Worm (Caenorhabditis elegans): ENCODE data around the gene C17E7.12.

C17E7.12 gene

ce11 chrV:3891919-3892318 is at the start of gene C17E7.12:
Gene C17E7.12 (minus strand): TSS chrV:3892019.
- TF ChIP-seq dao-5 (tag; optimal IDR thresholded peaks at IDR 0.05) (no peak), W03F9.2 (tag; optimal IDR thresholded peaks at IDR 0.05) (no peak), him-1 (tag; optimal IDR thresholded peaks at IDR 0.05) (no peak)

DNA sequence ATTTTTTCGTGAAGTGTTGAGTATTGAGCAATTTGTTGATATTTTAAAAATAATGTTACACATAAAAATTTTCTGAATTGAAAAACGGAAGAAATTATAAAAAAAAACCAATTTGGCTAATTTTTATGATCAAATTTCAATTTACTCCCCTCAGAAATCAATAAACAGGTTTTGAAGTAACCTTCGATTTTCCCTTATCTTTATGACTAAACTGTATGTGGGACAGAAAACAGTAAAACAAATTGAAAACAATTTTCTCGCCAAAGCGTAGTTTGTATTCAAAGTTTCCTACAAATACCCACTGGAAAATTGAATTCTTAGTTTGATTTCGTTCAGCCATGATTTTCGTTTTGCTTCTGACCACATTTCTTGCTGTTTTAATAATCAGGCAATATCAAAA is 47.0 kb upstream of the C17E7.12 start, which contains the start of gene cyp-35B1:
cyp-35B1 (plus strand) TSS at position 244 of the 400 bp plus-strand sequence.
- TF ChIP-seq him-1 (tag; optimal IDR thresholded peaks at IDR 0.05) = no peak
- no peak for TF ChIP-seq dao-5 (tag; optimal IDR thresholded peaks at IDR 0.05)
- TF ChIP-seq W03F9.2 (tag; optimal IDR thresholded peaks at IDR 0.05) = no peak

DNA sequence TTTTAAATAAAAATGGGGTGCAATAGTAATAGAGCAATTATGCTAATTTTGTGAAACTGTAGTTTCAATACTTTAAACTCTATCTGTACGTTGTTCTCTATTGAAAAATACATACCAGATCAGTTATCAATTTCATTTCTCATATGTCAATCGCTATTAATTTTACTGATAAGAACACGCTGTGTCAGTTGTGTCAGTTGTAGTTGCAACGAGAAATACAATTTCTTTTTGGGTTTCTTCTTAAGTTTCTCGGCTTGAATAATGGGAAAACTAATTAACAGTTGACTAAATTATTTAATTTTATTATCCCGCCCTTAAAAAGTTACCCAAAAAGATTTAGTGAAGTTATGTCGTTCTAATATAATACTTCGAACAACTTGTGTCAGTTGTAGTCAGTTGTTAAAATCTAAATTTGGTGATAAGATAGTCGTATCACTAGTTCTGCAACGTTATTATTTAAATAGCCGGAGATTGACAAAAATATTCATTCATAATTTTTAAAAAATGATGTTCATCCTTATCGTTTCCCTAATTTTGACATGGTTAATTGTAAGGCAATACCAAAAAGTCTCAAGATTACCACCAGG is 44.2 kb upstream of the C17E7.12 start, which contains the start of gene cyp-35A5:
cyp-35A5 (plus strand) TSS at position 435 of the 587 bp plus-strand sequence.
- TF ChIP-seq W03F9.2 (tag; optimal IDR thresholded peaks at IDR 0.05) (no peak), dao-5 (tag; optimal IDR thresholded peaks at IDR 0.05) (no peak), him-1 (tag; optimal IDR thresholded peaks at IDR 0.05) (no peak)

DNA sequence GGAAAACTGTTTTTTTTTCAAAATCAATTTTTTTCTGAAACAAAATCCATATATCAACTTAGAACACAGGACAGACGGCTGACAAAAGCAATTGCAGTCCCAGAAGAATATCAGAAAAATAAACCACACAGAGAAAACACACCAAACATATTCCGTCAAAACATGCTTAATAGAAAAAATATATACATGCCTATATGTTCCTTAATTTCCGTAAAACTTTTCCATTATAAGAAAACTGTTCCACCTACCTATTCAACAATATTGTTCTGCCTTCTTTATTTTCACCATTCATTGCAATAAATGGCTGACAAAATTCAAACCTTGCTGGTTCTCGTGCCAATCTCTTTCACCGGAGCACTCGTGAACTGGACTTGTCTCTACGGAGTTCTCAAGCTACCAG is 39.5 kb upstream of the C17E7.12 start, which contains the start of gene srx-63:
srx-63 (plus strand) TSS at position 301 of the 400 bp plus-strand sequence.
- TF ChIP-seq him-1 (tag; optimal IDR thresholded peaks at IDR 0.05) (no peak), W03F9.2 (tag; optimal IDR thresholded peaks at IDR 0.05) (no peak), dao-5 (tag; optimal IDR thresholded peaks at IDR 0.05) (no peak)

DNA sequence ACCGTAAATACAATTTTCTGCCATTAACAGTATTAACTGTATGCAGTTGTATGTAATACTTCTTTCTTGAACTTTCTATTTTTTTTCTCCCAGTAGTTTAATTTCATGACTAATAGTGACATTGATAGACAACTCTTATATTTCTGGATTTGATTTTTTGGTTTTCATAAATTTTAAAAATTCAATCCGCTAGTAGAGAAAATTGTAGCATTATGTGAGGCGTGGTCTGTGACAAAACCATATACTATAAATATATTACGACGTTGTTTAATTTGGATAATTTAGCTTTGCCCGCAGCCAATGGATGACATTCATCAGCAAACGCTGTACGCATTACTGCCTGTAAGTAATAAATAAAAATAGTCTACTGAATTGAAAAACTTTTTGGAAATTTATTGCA is 37.3 kb upstream of the C17E7.12 start, which contains the start of gene srx-64:
srx-64 (plus strand) TSS at position 301 of the 400 bp plus-strand sequence.
- TF ChIP-seq him-1 (tag; optimal IDR thresholded peaks at IDR 0.05) (no peak), dao-5 (tag; optimal IDR thresholded peaks at IDR 0.05) (no peak), W03F9.2 (tag; optimal IDR thresholded peaks at IDR 0.05) (no peak)

DNA sequence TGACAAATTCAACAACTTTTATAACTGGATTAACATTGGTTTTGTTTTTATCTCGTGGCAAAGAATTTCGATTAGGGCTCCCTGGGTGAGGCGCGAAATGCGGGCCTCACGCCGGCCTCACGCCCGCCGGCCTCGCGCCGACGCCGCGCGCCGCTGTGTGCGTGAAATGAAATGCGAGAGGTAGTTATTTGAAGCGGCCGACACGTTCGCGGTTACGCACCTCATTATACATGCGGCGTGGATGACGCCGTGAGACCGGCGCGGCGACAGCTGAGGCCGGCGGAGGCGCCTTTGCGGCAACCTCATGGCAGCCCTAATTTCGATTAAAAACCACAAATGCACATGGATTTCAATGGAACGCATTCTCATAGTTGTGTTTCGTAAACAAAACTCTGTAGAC is 35.7 kb upstream of the C17E7.12 start:
- TF ChIP-seq him-1 (tag; optimal IDR thresholded peaks at IDR 0.05) (no peak), dao-5 (tag; optimal IDR thresholded peaks at IDR 0.05) (no peak), W03F9.2 (tag; optimal IDR thresholded peaks at IDR 0.05) (no peak)

DNA sequence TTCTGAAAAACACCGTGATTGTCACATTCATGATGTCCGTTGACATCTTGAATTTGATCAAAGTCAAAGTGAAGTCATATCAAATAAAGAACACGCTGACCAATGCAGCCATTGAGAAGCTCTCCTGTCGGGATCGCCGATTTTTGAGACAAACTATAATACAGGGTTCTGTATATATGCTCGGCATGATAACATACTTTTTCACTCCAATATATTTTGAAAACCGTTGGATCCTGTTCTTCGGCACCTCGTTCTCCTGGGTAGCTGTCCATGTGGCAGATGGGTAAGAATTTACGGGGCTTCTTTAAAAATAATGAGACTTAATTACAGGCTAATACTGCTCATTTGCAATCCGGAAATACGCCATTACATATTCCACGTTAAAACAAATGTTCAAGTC is 30.7 kb upstream of the C17E7.12 start:
- no peak for TF ChIP-seq dao-5 (tag; optimal IDR thresholded peaks at IDR 0.05)
- TF ChIP-seq W03F9.2 (tag; optimal IDR thresholded peaks at IDR 0.05) = no peak
- TF ChIP-seq him-1 (tag; optimal IDR thresholded peaks at IDR 0.05) = no peak

DNA sequence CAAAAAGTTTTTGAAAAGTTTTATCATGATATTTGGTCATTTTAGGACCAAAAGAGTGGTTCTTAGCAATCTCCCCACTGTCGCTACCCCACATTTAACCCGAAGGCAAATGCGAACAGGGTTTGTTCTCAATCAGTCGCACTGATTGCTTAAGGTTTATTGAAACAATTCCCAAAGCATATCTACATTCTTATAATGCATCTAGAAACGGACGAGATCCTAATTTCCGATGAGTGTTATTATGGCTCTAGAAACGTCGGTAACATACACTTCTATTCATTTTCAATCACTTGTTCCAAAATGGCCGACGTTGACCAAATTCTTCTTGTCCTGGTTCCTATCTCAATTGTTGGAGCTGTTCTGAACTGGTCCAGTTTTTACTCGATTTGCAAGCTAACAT is 29.8 kb upstream of the C17E7.12 start, which contains the start of gene srx-65:
srx-65 (plus strand) TSS at position 301 of the 400 bp plus-strand sequence.
- TF ChIP-seq dao-5 (tag; optimal IDR thresholded peaks at IDR 0.05) (no peak), W03F9.2 (tag; optimal IDR thresholded peaks at IDR 0.05) (no peak), him-1 (tag; optimal IDR thresholded peaks at IDR 0.05) (no peak)

- TF ChIP-seq him-1 (tag; optimal IDR thresholded peaks at IDR 0.05) (no peak), dao-5 (tag; optimal IDR thresholded peaks at IDR 0.05) (no peak), W03F9.2 (tag; optimal IDR thresholded peaks at IDR 0.05) (no peak)
Measured at ce11 chrV:3919289-3919688, 27.5 kb upstream of the C17E7.12 start, which contains the start of gene srx-66. Gene srx-66 (plus strand): TSS chrV:3919589.

- TF ChIP-seq W03F9.2 (tag; optimal IDR thresholded peaks at IDR 0.05) (no peak), dao-5 (tag; optimal IDR thresholded peaks at IDR 0.05) (no peak), him-1 (tag; optimal IDR thresholded peaks at IDR 0.05) (no peak)
Measured at ce11 chrV:3916480-3916879, 24.7 kb upstream of the C17E7.12 start, which contains the start of gene srx-67. Gene srx-67 (plus strand): TSS chrV:3916780.

DNA sequence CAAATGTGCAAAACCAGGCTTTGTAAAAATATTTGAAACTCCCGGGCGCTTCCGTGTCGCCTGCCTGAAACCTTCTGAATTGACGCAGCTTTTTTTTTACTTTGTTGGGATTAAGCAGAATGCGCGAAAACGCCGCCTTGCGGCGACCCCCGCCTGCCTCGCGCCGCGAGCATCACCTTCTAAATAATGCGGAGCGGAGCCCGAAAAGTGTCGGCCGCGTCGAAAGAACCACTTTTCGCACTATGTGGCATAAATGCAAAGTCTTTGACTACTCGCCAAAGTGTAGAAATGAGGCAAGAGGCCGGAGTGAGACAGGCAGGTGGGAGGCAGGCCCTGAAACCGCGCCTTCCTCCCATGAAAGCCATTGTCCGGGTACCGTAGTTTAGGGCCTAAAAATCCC is 21.3 kb upstream of the C17E7.12 start:
- no peak for TF ChIP-seq W03F9.2 (tag; optimal IDR thresholded peaks at IDR 0.05)
- no peak for TF ChIP-seq dao-5 (tag; optimal IDR thresholded peaks at IDR 0.05)
- no peak for TF ChIP-seq him-1 (tag; optimal IDR thresholded peaks at IDR 0.05)

DNA sequence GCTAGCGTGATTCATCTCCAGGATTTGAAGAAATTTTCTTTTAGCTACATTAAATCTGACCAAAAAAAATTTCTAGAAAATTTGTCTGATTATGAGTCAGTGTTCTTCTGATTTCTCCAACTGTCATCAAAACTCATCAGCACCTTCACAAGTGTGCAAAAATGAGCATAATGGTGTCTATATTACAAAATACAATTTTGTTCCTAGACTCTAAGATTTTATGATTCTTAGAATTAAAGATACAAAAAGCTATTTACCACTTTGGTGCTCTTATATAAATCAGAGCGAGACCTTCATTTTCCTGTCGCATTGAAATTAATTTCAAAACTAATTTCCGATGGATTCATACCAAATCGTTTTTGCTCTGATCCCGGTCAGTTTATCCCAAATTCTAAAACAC is 20.7 kb upstream of the C17E7.12 start, which contains the start of gene srx-68:
srx-68 (plus strand) TSS at position 301 of the 400 bp plus-strand sequence.
- TF ChIP-seq dao-5 (tag; optimal IDR thresholded peaks at IDR 0.05) (no peak), him-1 (tag; optimal IDR thresholded peaks at IDR 0.05) (no peak), W03F9.2 (tag; optimal IDR thresholded peaks at IDR 0.05) (no peak)

DNA sequence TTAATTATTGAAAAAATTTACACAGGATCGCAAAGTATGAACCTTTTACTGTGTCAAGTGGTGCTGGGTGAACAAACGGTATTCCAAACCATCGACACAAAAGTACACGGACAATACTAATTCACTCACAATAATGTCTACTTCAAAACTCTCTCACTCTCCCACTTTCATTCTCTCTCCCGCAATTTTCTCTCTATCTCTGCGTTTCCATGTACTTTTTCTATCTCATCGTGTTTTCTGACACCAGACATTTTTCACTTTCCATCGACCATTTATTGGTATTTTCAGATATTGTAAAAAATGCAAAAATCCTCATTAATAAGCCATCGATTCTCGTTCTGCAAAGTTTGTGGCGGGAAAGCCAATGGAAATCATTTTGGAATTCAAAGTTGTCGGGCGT is 14.0 kb upstream of the C17E7.12 start, which contains the start of gene nhr-156:
nhr-156 (plus strand) TSS at position 266 of the 400 bp plus-strand sequence.
- TF ChIP-seq dao-5 (tag; optimal IDR thresholded peaks at IDR 0.05) = no peak

DNA sequence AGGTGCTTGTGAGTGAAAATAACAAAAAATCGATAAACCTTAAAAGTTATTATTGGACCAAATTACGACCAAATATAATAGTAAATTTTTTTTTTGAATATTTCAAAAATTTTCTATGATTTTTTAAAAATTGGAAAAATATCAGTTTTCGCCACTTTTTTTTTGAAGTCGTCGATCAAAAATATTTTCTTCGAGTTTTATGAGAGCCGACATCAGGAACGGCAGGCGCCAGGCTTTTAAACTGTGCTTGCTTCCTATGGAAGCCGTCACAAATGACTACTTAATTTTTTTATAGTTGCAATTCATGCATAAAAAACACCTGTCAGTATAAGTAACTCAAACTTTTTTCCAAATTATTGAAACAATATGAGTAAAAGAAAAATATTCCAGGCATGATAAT is 11.6 kb upstream of the C17E7.12 start:
- TF ChIP-seq dao-5 (tag; optimal IDR thresholded peaks at IDR 0.05) (no peak), W03F9.2 (tag; optimal IDR thresholded peaks at IDR 0.05) (no peak), him-1 (tag; optimal IDR thresholded peaks at IDR 0.05) (no peak)
